Worm (Caenorhabditis elegans) whole organism, L4 larva: ENCODE data around the gene ttr-37.

Experiments
- F26F4.8 ChIP-seq: fragments of 200-800 bp; sonication (Bioruptor generic); conservative IDR thresholded peaks from 2 replicates; pipeline ENCODE4 v1.3.6; 2022; ENCODE audit warnings: missing genetic modification characterization, missing compliant biosample characterization
- F37D6.2 ChIP-seq: sonication (generic microtip); optimal IDR thresholded peaks from 2 replicates; lab custom pipeline; 2016; ENCODE audit warnings: mild to moderate bottlenecking, missing genetic modification characterization, missing compliant biosample characterization
- Y105C5A.15 ChIP-seq: fragments of 200-800 bp; sonication (Bioruptor generic); IDR thresholded peaks from 2 replicates; pipeline ENCODE4 v1.3.6; 2022; ENCODE audit warnings: missing genetic modification characterization, missing compliant biosample characterization
- ama-1 ChIP-seq: fragments of 150-350 bp; optimal IDR thresholded peaks from 2 replicates; lab custom pipeline; 2014; ENCODE audit warnings: inconsistent platforms, mixed read lengths
- arid-1 ChIP-seq: fragments of 200-800 bp; sonication (Bioruptor generic); conservative IDR thresholded peaks from 2 replicates; pipeline ENCODE4 v1.3.6; 2022; ENCODE audit warnings: missing genetic modification reagents, missing genetic modification characterization, missing compliant biosample characterization
- attf-4 ChIP-seq: sonication (generic microtip); optimal IDR thresholded peaks from 3 replicates; lab custom pipeline; 2017; ENCODE audit warnings: missing biosample characterization, missing genetic modification characterization
- ceh-20 ChIP-seq: fragments of 200-800 bp; sonication (Bioruptor generic); IDR thresholded peaks from 2 replicates; pipeline ENCODE4 v1.3.6; 2022; ENCODE audit warnings: missing genetic modification reagents, missing genetic modification characterization, missing compliant biosample characterization
- ceh-28 ChIP-seq: fragments of 150-350 bp; optimal IDR thresholded peaks from 2 replicates; lab custom pipeline; 2014; ENCODE audit warnings: missing biosample characterization, missing genetic modification reagents, missing genetic modification characterization
- ces-1 ChIP-seq: fragments of 150-350 bp; sonication (generic microtip); optimal IDR thresholded peaks from 4 replicates; lab custom pipeline; 2014; ENCODE audit warnings: missing biosample characterization, missing genetic modification reagents, missing genetic modification characterization
- daf-12 ChIP-seq: fragments of 150-350 bp; optimal IDR thresholded peaks from 2 replicates; lab custom pipeline; 2014; ENCODE audit warnings: missing biosample characterization, missing genetic modification reagents, missing genetic modification characterization
- daf-16 ChIP-seq, 3 experiments: sonication (generic microtip); optimal IDR thresholded peaks; 2 replicates each; lab custom pipeline; 2016 to 2017; ENCODE audit warnings: missing genetic modification characterization in 3 of 3, missing genetic modification reagents in 3 of 3, mild to moderate bottlenecking in 2 of 3, missing compliant biosample characterization in 2 of 3, missing biosample characterization in 1 of 3, moderate library complexity in 1 of 3
- daf-19 ChIP-seq: fragments of 200-800 bp; sonication (Bioruptor generic); conservative IDR thresholded peaks from 2 replicates; pipeline ENCODE4 v1.3.6; 2022; ENCODE audit warnings: missing genetic modification characterization, missing compliant biosample characterization
- dmd-9 ChIP-seq: fragments of 200-800 bp; sonication (Bioruptor generic); IDR thresholded peaks from 2 replicates; pipeline ENCODE4 v1.3.6; 2022; ENCODE audit warnings: missing genetic modification reagents, missing genetic modification characterization, missing compliant biosample characterization
- duxl-1 ChIP-seq: sonication (generic microtip); optimal IDR thresholded peaks from 2 replicates; lab custom pipeline; 2016; ENCODE audit warnings: mild to moderate bottlenecking, missing genetic modification characterization, moderate library complexity, missing compliant biosample characterization; ENCODE audit not compliant: poor library complexity
- egl-27 ChIP-seq: sonication (generic microtip); optimal IDR thresholded peaks from 3 replicates; lab custom pipeline; 2017; ENCODE audit warnings: missing biosample characterization, missing genetic modification reagents, missing genetic modification characterization
- egl-43 ChIP-seq: fragments of 200-800 bp; sonication (Bioruptor generic); IDR thresholded peaks from 2 replicates; pipeline ENCODE4 v1.3.6; 2022; ENCODE audit warnings: missing genetic modification reagents, missing genetic modification characterization, missing compliant biosample characterization
- fos-1 ChIP-seq: fragments of 150-350 bp; optimal IDR thresholded peaks from 2 replicates; lab custom pipeline; 2014; ENCODE audit warnings: missing biosample characterization, missing genetic modification characterization
- hif-1 ChIP-seq, 2 experiments: sonication (generic microtip); optimal IDR thresholded peaks; 2 replicates each; lab custom pipeline; 2016 to 2017; ENCODE audit warnings: missing compliant biosample characterization in 2 of 2, missing genetic modification characterization in 2 of 2, missing genetic modification reagents in 2 of 2, missing genotype in 2 of 2, mild to moderate bottlenecking in 1 of 2
- hlh-30 ChIP-seq: sonication (generic microtip); optimal IDR thresholded peaks from 2 replicates; lab custom pipeline; 2017; ENCODE audit warnings: antibody characterized with exemption, mild to moderate bottlenecking, missing genetic modification characterization, missing compliant biosample characterization; ENCODE audit not compliant: insufficient read depth
- hmg-1.1 ChIP-seq: fragments of 200-800 bp; sonication (Bioruptor generic); IDR thresholded peaks from 2 replicates; pipeline ENCODE4 v1.3.6; 2022; ENCODE audit warnings: missing genetic modification reagents, missing genetic modification characterization, missing compliant biosample characterization
- lin-13 ChIP-seq: fragments of 150-350 bp; optimal IDR thresholded peaks from 2 replicates; lab custom pipeline; 2014; ENCODE audit warnings: missing biosample characterization, missing genetic modification reagents, missing genetic modification characterization
- lin-29 ChIP-seq: fragments of 200-800 bp; sonication (Bioruptor generic); IDR thresholded peaks from 2 replicates; pipeline ENCODE4 v1.3.6; 2022; ENCODE audit warnings: missing genetic modification reagents, missing genetic modification characterization, missing compliant biosample characterization
- lin-38 ChIP-seq: fragments of 200-800 bp; sonication (Bioruptor generic); IDR thresholded peaks from 2 replicates; pipeline ENCODE4 v1.3.6; 2022; ENCODE audit warnings: missing genetic modification reagents, missing genetic modification characterization, missing compliant biosample characterization
- madf-5 ChIP-seq, 2 experiments: fragments of 200-800 bp; sonication (Bioruptor generic); IDR thresholded peaks; 2 replicates each; pipeline ENCODE4 v1.3.6; 2022; ENCODE audit warnings: missing compliant biosample characterization in 2 of 2, missing genetic modification characterization in 2 of 2
- madf-9 ChIP-seq: fragments of 200-800 bp; sonication (Bioruptor generic); conservative IDR thresholded peaks from 2 replicates; pipeline ENCODE4 v1.3.6; 2022; ENCODE audit warnings: missing genetic modification reagents, missing genetic modification characterization, missing compliant biosample characterization
- mdl-1 ChIP-seq, 2 experiments: fragments of 150-350 bp in 1 of 2; sonication (generic microtip) in 1 of 2; optimal IDR thresholded peaks; 2 replicates each; lab custom pipeline; 2014 to 2017; ENCODE audit warnings: missing biosample characterization in 2 of 2, missing genetic modification characterization in 2 of 2
- mep-1 ChIP-seq: fragments of 150-350 bp; sonication (generic microtip); optimal IDR thresholded peaks from 3 replicates; lab custom pipeline; 2014; ENCODE audit warnings: missing biosample characterization, missing genetic modification characterization
- mxl-2 ChIP-seq: fragments of 200-800 bp; sonication (Bioruptor generic); conservative IDR thresholded peaks from 2 replicates; pipeline ENCODE4 v1.3.6; 2022; ENCODE audit warnings: missing genetic modification reagents, missing genetic modification characterization, missing compliant biosample characterization
- nhr-10 ChIP-seq: fragments of 150-350 bp; optimal IDR thresholded peaks from 2 replicates; lab custom pipeline; 2014; ENCODE audit warnings: missing biosample characterization, missing genetic modification characterization
- nhr-102 ChIP-seq: sonication (generic microtip); optimal IDR thresholded peaks from 2 replicates; lab custom pipeline; 2016; ENCODE audit warnings: mild to moderate bottlenecking, missing genetic modification characterization, moderate library complexity, missing compliant biosample characterization
- nhr-237 ChIP-seq: sonication (generic microtip); optimal IDR thresholded peaks from 2 replicates; lab custom pipeline; 2017; ENCODE audit warnings: missing biosample characterization, missing genetic modification characterization
- nhr-41 ChIP-seq: fragments of 200-800 bp; sonication (Bioruptor generic); IDR thresholded peaks from 2 replicates; pipeline ENCODE4 v1.3.6; 2022; ENCODE audit warnings: missing genetic modification reagents, missing genetic modification characterization, missing compliant biosample characterization
- nhr-48 ChIP-seq: sonication (generic microtip); optimal IDR thresholded peaks from 2 replicates; lab custom pipeline; 2016; ENCODE audit warnings: mild to moderate bottlenecking, missing genetic modification characterization, missing compliant biosample characterization
- nhr-76 ChIP-seq: fragments of 150-350 bp; optimal IDR thresholded peaks from 2 replicates; lab custom pipeline; 2014; ENCODE audit warnings: missing biosample characterization, missing genetic modification characterization
- pha-4 ChIP-seq, 2 experiments: fragments of 150-350 bp in 1 of 2; fragments of 200-800 bp in 1 of 2; sonication (Bioruptor generic) in 1 of 2; IDR thresholded peaks in 1 of 2; optimal IDR thresholded peaks in 1 of 2; 2 replicates each; pipeline versions ENCODE4 v1.3.6 to Lab custom; 2014 to 2022; ENCODE audit warnings: missing genetic modification characterization in 2 of 2, missing genetic modification reagents in 2 of 2, missing biosample characterization in 1 of 2, missing compliant biosample characterization in 1 of 2
- sdz-12 ChIP-seq: fragments of 200-800 bp; sonication (Bioruptor generic); optimal IDR thresholded peaks from 2 replicates; lab custom pipeline; 2018; ENCODE audit warnings: mild to moderate bottlenecking, missing genetic modification characterization, missing compliant biosample characterization
- set-16 ChIP-seq: fragments of 200-800 bp; sonication (Bioruptor generic); IDR thresholded peaks from 2 replicates; pipeline ENCODE4 v1.3.6; 2022; ENCODE audit warnings: missing genetic modification reagents, missing genetic modification characterization, missing compliant biosample characterization
- snpc-1.2 ChIP-seq: fragments of 200-800 bp; sonication (Bioruptor generic); IDR thresholded peaks from 2 replicates; pipeline ENCODE4 v1.3.6; 2022; ENCODE audit warnings: missing genetic modification reagents, missing genetic modification characterization, missing compliant biosample characterization
- spr-3 ChIP-seq: fragments of 200-800 bp; sonication (Bioruptor generic); optimal IDR thresholded peaks from 2 replicates; lab custom pipeline; 2018; ENCODE audit warnings: mild to moderate bottlenecking, missing genetic modification characterization, missing compliant biosample characterization
- tra-1 ChIP-seq: fragments of 200-800 bp; sonication (Bioruptor generic); IDR thresholded peaks from 2 replicates; pipeline ENCODE4 v1.3.6; 2022; ENCODE audit warnings: missing genetic modification reagents, missing genetic modification characterization, missing compliant biosample characterization
- unc-39 ChIP-seq: sonication (generic microtip); optimal IDR thresholded peaks from 2 replicates; lab custom pipeline; 2017; ENCODE audit warnings: missing biosample characterization, missing genetic modification characterization
- zag-1 ChIP-seq: fragments of 150-350 bp; optimal IDR thresholded peaks from 2 replicates; lab custom pipeline; 2014; ENCODE audit warnings: missing biosample characterization, missing genetic modification characterization
- zip-2 ChIP-seq: fragments of 150-350 bp; optimal IDR thresholded peaks from 2 replicates; lab custom pipeline; 2014; ENCODE audit warnings: missing biosample characterization, missing genetic modification characterization
- ztf-11 ChIP-seq: fragments of 150-350 bp; optimal IDR thresholded peaks from 2 replicates; lab custom pipeline; 2014; ENCODE audit warnings: missing biosample characterization, missing genetic modification characterization
- ztf-7 ChIP-seq: fragments of 150-350 bp; optimal IDR thresholded peaks from 2 replicates; lab custom pipeline; 2014; ENCODE audit warnings: missing biosample characterization, missing genetic modification characterization

ttr-37 gene

DNA sequence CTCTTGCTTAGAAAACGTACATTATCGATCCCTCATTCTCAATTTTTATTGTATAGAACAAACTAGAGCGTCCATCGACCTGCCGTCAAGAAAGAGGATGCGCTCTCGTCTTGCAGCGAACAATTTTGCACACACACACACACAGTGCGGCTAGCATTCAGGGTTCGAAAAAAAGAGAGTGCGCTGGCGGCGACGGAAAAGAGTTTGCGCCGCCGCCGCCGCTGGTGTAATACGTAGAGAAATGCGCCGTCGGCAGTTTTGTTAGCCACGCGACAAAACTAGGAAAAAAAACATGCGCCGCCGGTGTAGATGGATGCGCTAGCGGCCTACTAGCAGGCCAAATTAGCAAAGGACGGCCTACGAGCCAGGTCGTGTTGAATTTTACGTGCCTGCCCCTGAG lies 46.6 kb upstream of the ttr-37 start:
- peak; percentile 30; the same call in 1 of the 2 replicates for TF ChIP-seq egl-43 (GFP tag; lab: Robert Waterston, UW)
- no peak for TF ChIP-seq madf-9
- TF ChIP-seq mep-1 (tag; lab: Kevin White, UChicago) = no peak
- TF ChIP-seq set-16 (GFP tag; lab: Robert Waterston, UW) = 0 out of 2 replicates have a peak, but pooled peaks have one; percentile 15

DNA sequence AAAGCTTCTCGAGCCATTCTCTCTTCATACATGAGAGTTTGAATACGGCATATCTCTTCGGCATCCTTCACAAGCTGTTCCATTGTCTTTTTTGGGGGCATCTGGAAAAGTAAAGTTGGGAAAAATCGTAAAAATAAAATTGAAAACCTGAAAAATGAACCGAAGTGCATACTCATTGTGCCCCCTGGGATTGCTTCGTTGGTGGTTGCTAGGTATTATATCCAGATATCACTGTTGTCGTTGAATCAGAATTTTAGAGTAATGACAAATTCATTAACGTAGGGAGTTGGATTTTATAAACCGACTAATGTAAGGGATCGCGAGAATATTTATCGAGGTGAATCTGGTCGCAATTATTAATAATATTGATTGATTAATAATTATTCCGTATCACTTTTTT lies 44.6 kb upstream of the ttr-37 start, which contains the start of gene F56C3.10:
F56C3.10 (minus strand) TSS at position 101 of the 400 bp plus-strand sequence.
- no peak for TF ChIP-seq tra-1

DNA sequence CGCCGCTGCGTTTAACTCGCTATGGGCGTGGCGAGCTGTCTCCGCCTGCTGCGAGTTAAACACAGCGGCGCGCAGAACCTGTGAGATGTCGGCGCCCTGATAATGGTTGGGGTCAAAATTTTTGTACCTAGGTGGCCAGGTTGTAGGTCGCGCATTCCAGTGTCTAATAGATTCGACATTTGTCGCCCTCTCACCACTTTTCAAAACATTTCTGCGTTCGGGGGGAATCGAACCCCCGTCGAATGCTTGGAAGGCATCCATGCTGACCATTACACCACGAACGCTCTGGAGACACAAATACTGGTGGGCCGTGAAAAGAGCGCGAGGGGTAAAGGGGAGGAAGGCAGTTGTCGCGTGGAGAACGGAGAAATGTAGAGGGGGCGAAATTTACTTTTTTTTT lies 42.4 kb upstream of the ttr-37 start:
- TF ChIP-seq mep-1 (tag; lab: Kevin White, UChicago) (peak; percentile 82), pha-4 (GFP tag; IDR thresholded peaks at IDR 0.05; lab: Robert Waterston, UW) (peak; percentile 84), pha-4 (tag; optimal IDR thresholded peaks at IDR 0.05; lab: Kevin White, UChicago) (no peak), nhr-41 (peak; percentile 87; the same call in 1 of the 2 replicates), F37D6.2 (peak; percentile 75), daf-16 (GFP tag; optimal IDR thresholded peaks at IDR 0.05; lab: Kevin White, UChicago) (peak; percentile 61 to 66), daf-16 (tag; optimal IDR thresholded peaks at IDR 0.05; lab: Kevin White, UChicago) (peak; percentile 73), arid-1 (GFP tag; lab: Robert Waterston, UW) (peak; percentile 87), mxl-2 (GFP tag; lab: Robert Waterston, UW) (peak; percentile 81), dmd-9 (peak; percentile 91), nhr-102 (peak; percentile 87), ztf-7 (tag; lab: Kevin White, UChicago) (peak; percentile 7), duxl-1 (tag; lab: Kevin White, UChicago) (peak; percentile 83), spr-3 (peak; percentile 80), mdl-1 (tag; optimal IDR thresholded peaks at IDR 0.05; lab: Kevin White, UChicago) (peak in 1 of 2 experiments; percentile 54), fos-1 (tag; lab: Kevin White, UChicago) (no peak), ceh-20 (GFP tag; lab: Robert Waterston, UW) (peak; percentile 76; the same call in 1 of the 2 replicates), unc-39 (tag; lab: Kevin White, UChicago) (no peak), hif-1 (tag; optimal IDR thresholded peaks at IDR 0.05; lab: Kevin White, UChicago) (peak in 1 of 2 experiments; percentile 25), nhr-237 (no peak), attf-4 (no peak), egl-27 (no peak), Y105C5A.15 (GFP tag; lab: Robert Waterston, UW) (0 out of 2 replicates have a peak, but pooled peaks have one; percentile 63), daf-19 (no peak), sdz-12 (GFP tag; lab: Kevin White, UChicago) (no peak), snpc-1.2 (GFP tag; lab: Robert Waterston, UW) (peak; percentile 74), nhr-10 (tag; lab: Kevin White, UChicago) (no peak), ama-1 (no peak), madf-5 (GFP tag; IDR thresholded peaks at IDR 0.05; lab: Robert Waterston, UW) (0 out of 4 replicates have a peak, but pooled peaks have one; percentile 58 to 59), lin-13 (GFP tag; lab: Kevin White, UChicago) (peak; percentile 37), F26F4.8 (GFP tag; lab: Robert Waterston, UW) (peak; percentile 75; the same call in 1 of the 2 replicates), ces-1 (GFP tag; lab: Kevin White, UChicago) (no peak), ztf-11 (no peak), lin-38 (GFP tag; lab: Robert Waterston, UW) (peak; percentile 78), nhr-76 (tag; lab: Kevin White, UChicago) (no peak), set-16 (GFP tag; lab: Robert Waterston, UW) (peak; percentile 79), egl-43 (GFP tag; lab: Robert Waterston, UW) (peak; percentile 96), lin-29 (GFP tag; lab: Robert Waterston, UW) (peak; percentile 77), zag-1 (no peak), ceh-28 (tag; lab: Kevin White, UChicago) (no peak), hmg-1.1 (GFP tag; lab: Robert Waterston, UW) (peak; percentile 96), nhr-48 (peak; percentile 67), daf-12 (tag; lab: Kevin White, UChicago) (no peak), zip-2 (peak; percentile 71), hlh-30 (tag; lab: Kevin White, UChicago) (peak; percentile 55)
